Comparison of ENCODE assay signal across 3 fruit fly cellular contexts in genomic region chrX:13679565-13679964, dm6.
TF ChIP-seq lines count a peak whose summit lies in the region.

No protein-coding gene starts in this region.

TF ChIP-seq in whole organism, embryonic, 481 proteins besides CTCF, POLR2A, EP300 and RAD21 (continued from another document and continues in another):
- TF ChIP-seq lov (optimal IDR thresholded peaks at IDR 0.05; lab: Kevin White, UChicago) (no peak), lov (GFP tag; IDR thresholded peaks at IDR 0.05; lab: Robert Waterston, UW) (no peak), HLH3B (GFP tag; IDR thresholded peaks at IDR 0.05; lab: Robert Waterston, UW) (0 out of 2 replicates have a peak, but pooled peaks have one; percentile 20), Max (GFP tag; optimal IDR thresholded peaks at IDR 0.05; lab: Kevin White, UChicago) (no peak), NK7.1 (GFP tag; optimal IDR thresholded peaks at IDR 0.05; lab: Kevin White, UChicago) (no peak), CG43689 (GFP tag; IDR thresholded peaks at IDR 0.05; lab: Robert Waterston, UW) (no peak), CG4360 (GFP tag; IDR thresholded peaks at IDR 0.05; lab: Robert Waterston, UW) (no peak), cad (GFP tag; optimal IDR thresholded peaks at IDR 0.05; lab: Kevin White, UChicago) (no peak), CG18599 (GFP tag; optimal IDR thresholded peaks at IDR 0.05; lab: Kevin White, UChicago) (peak; percentile 10), B-H1 (GFP tag; IDR thresholded peaks at IDR 0.05; lab: Robert Waterston, UW) (no peak), CG15269 (tag; optimal IDR thresholded peaks at IDR 0.05; lab: Kevin White, UChicago) (peak; percentile 41), Usf (GFP tag; optimal IDR thresholded peaks at IDR 0.05; lab: Kevin White, UChicago) (no peak), CG4282 (GFP tag; optimal IDR thresholded peaks at IDR 0.05; lab: Kevin White, UChicago) (no peak), lola (GFP tag; optimal IDR thresholded peaks at IDR 0.05; lab: Kevin White, UChicago) (peak in 1 of 3 experiments; percentile 44), z (GFP tag; IDR thresholded peaks at IDR 0.05; lab: Robert Waterston, UW) (no peak), CG6765 (GFP tag; optimal IDR thresholded peaks at IDR 0.05; lab: Kevin White, UChicago) (no peak), sima (GFP tag; optimal IDR thresholded peaks at IDR 0.05; lab: Kevin White, UChicago) (no peak), hth (optimal IDR thresholded peaks at IDR 0.05; lab: Kevin White, UChicago) (no peak), ATbp (GFP tag; optimal IDR thresholded peaks at IDR 0.05; lab: Kevin White, UChicago) (peak; percentile 15), danr (GFP tag; IDR thresholded peaks at IDR 0.05; lab: Robert Waterston, UW) (no peak), tup (GFP tag; optimal IDR thresholded peaks at IDR 0.05; lab: Kevin White, UChicago) (no peak), fd96Cb (tag; optimal IDR thresholded peaks at IDR 0.05; lab: Kevin White, UChicago) (peak; percentile 15), Lpt (GFP tag; optimal IDR thresholded peaks at IDR 0.05; lab: Kevin White, UChicago) (no peak), Taf1 (GFP tag; IDR thresholded peaks at IDR 0.05; lab: Robert Waterston, UW) (no peak), wdn (GFP tag; IDR thresholded peaks at IDR 0.05; lab: Robert Waterston, UW) (no peak), ems (GFP tag; optimal IDR thresholded peaks at IDR 0.05; lab: Kevin White, UChicago) (no peak), jigr1 (GFP tag; IDR thresholded peaks at IDR 0.05; lab: Robert Waterston, UW) (no peak), CG1792 (GFP tag; optimal IDR thresholded peaks at IDR 0.05; lab: Kevin White, UChicago) (no peak), CG4730 (GFP tag; IDR thresholded peaks at IDR 0.05; lab: Robert Waterston, UW) (no peak), Dref (GFP tag; IDR thresholded peaks at IDR 0.05; lab: Robert Waterston, UW) (no peak), chif (GFP tag; optimal IDR thresholded peaks at IDR 0.05; lab: Kevin White, UChicago) (no peak), stwl (tag; optimal IDR thresholded peaks at IDR 0.05; lab: Kevin White, UChicago) (no peak), CG18764 (GFP tag; optimal IDR thresholded peaks at IDR 0.05; lab: Kevin White, UChicago) (no peak), CG9215 (GFP tag; IDR thresholded peaks at IDR 0.05; lab: Robert Waterston, UW) (no peak), cg (GFP tag; optimal IDR thresholded peaks at IDR 0.05; lab: Kevin White, UChicago) (no peak), CG31224 (GFP tag; IDR thresholded peaks at IDR 0.05; lab: Robert Waterston, UW) (no peak), peb (GFP tag; IDR thresholded peaks at IDR 0.05; lab: Robert Waterston, UW) (no peak), psq (GFP tag; optimal IDR thresholded peaks at IDR 0.05; lab: Kevin White, UChicago) (no peak), Asciz (GFP tag; optimal IDR thresholded peaks at IDR 0.05; lab: Kevin White, UChicago) (no peak), tin (GFP tag; optimal IDR thresholded peaks at IDR 0.05; lab: Kevin White, UChicago) (no peak), rib (GFP tag; IDR thresholded peaks at IDR 0.05; lab: Robert Waterston, UW) (no peak), twi (tag; optimal IDR thresholded peaks at IDR 0.05; lab: Kevin White, UChicago) (no peak), pb (GFP tag; optimal IDR thresholded peaks at IDR 0.05; lab: Kevin White, UChicago) (no peak), lilli (GFP tag; optimal IDR thresholded peaks at IDR 0.05; lab: Kevin White, UChicago) (no peak), CG7556 (GFP tag; optimal IDR thresholded peaks at IDR 0.05; lab: Kevin White, UChicago) (peak; percentile 35), CG32767 (GFP tag; IDR thresholded peaks at IDR 0.05; lab: Robert Waterston, UW) (0 out of 2 replicates have a peak, but pooled peaks have one; percentile 10), Med (GFP tag; lab: Kevin White, UChicago) (no peak)

TF ChIP-seq in whole organism, prepupa, 60 proteins besides CTCF, POLR2A, EP300 and RAD21 (continued from another document):
- 0 out of 2 replicates have a peak, but pooled peaks have one; percentile 24 for TF ChIP-seq Gug (GFP tag; IDR thresholded peaks at IDR 0.05; lab: Robert Waterston, UW)
- TF ChIP-seq CG8119 (GFP tag; IDR thresholded peaks at IDR 0.05; lab: Robert Waterston, UW) = peak; percentile 60
- TF ChIP-seq pdm3 (GFP tag; optimal IDR thresholded peaks at IDR 0.05; lab: Kevin White, UChicago) = peak; percentile 71
- peak; percentile 64 for TF ChIP-seq OdsH (GFP tag; optimal IDR thresholded peaks at IDR 0.05; lab: Kevin White, UChicago)
- peak; percentile 66 for TF ChIP-seq CG6792 (GFP tag; optimal IDR thresholded peaks at IDR 0.05; lab: Kevin White, UChicago)
- TF ChIP-seq CG6276 (GFP tag; optimal IDR thresholded peaks at IDR 0.05; lab: Kevin White, UChicago) = peak; percentile 47
- peak; percentile 76 for TF ChIP-seq Met (GFP tag; optimal IDR thresholded peaks at IDR 0.05; lab: Kevin White, UChicago)
- TF ChIP-seq fd59A (GFP tag; optimal IDR thresholded peaks at IDR 0.05; lab: Kevin White, UChicago) = peak; percentile 38
- peak; percentile 12 for TF ChIP-seq dsx (GFP tag; optimal IDR thresholded peaks at IDR 0.05; lab: Kevin White, UChicago; ENCODE audit: poor library complexity, severe bottlenecking)
- peak; percentile 76 for TF ChIP-seq CG8632 (GFP tag; optimal IDR thresholded peaks at IDR 0.05; lab: Kevin White, UChicago)
- TF ChIP-seq Lpt (GFP tag; optimal IDR thresholded peaks at IDR 0.05; lab: Kevin White, UChicago) = peak; percentile 32
- peak in 1 of 2 experiments; percentile 59 for TF ChIP-seq salr (GFP tag; optimal IDR thresholded peaks at IDR 0.05; lab: Kevin White, UChicago)
- peak; percentile 71 for TF ChIP-seq CG15336 (GFP tag; IDR thresholded peaks at IDR 0.05; lab: Robert Waterston, UW)
- no peak for TF ChIP-seq Blimp-1 (GFP tag; optimal IDR thresholded peaks at IDR 0.05; lab: Kevin White, UChicago)
- peak; percentile 85 for TF ChIP-seq svp (GFP tag; lab: Kevin White, UChicago)
- peak; percentile 85 for TF ChIP-seq Eip78C (GFP tag; lab: Kevin White, UChicago)
- TF ChIP-seq fkh (GFP tag; optimal IDR thresholded peaks at IDR 0.05; lab: Kevin White, UChicago) = peak; percentile 14
- 0 out of 2 replicates have a peak, but pooled peaks have one; percentile 14 for TF ChIP-seq CG11294 (GFP tag; IDR thresholded peaks at IDR 0.05; lab: Robert Waterston, UW)
- peak; percentile 75 for TF ChIP-seq Eip75B (GFP tag; optimal IDR thresholded peaks at IDR 0.05; lab: Kevin White, UChicago)
- TF ChIP-seq eg (GFP tag; IDR thresholded peaks at IDR 0.05; lab: Robert Waterston, UW) = peak; percentile 44; the same call in 2 of the 3 replicates
- peak; percentile 48 for TF ChIP-seq Ets21C (GFP tag; optimal IDR thresholded peaks at IDR 0.05; lab: Kevin White, UChicago)
- TF ChIP-seq Sox14 (GFP tag; optimal IDR thresholded peaks at IDR 0.05; lab: Kevin White, UChicago) = peak; percentile 59
- TF ChIP-seq topi (GFP tag; optimal IDR thresholded peaks at IDR 0.05; lab: Kevin White, UChicago) = peak; percentile 68
- TF ChIP-seq lz (GFP tag; optimal IDR thresholded peaks at IDR 0.05; lab: Kevin White, UChicago) = peak; percentile 61
- peak; percentile 48 for TF ChIP-seq cyc (GFP tag; optimal IDR thresholded peaks at IDR 0.05; lab: Kevin White, UChicago)
- TF ChIP-seq CG3032 (tag; optimal IDR thresholded peaks at IDR 0.05; lab: Kevin White, UChicago) = peak; percentile 19
- TF ChIP-seq CG16779 (tag; optimal IDR thresholded peaks at IDR 0.05; lab: Kevin White, UChicago) = no peak
- no peak for TF ChIP-seq dac (GFP tag; optimal IDR thresholded peaks at IDR 0.05; lab: Kevin White, UChicago)
- TF ChIP-seq CG32006 (GFP tag; optimal IDR thresholded peaks at IDR 0.05; lab: Kevin White, UChicago) = peak; percentile 64
- peak; percentile 50 for TF ChIP-seq CG10669 (GFP tag; optimal IDR thresholded peaks at IDR 0.05; lab: Kevin White, UChicago)
- peak; percentile 69 for TF ChIP-seq Smox (GFP tag; optimal IDR thresholded peaks at IDR 0.05; lab: Kevin White, UChicago)
- no peak for TF ChIP-seq Hr38 (GFP tag; optimal IDR thresholded peaks at IDR 0.05; lab: Kevin White, UChicago)
- peak; percentile 65 for TF ChIP-seq CG10631 (GFP tag; optimal IDR thresholded peaks at IDR 0.05; lab: Kevin White, UChicago)
- no peak for TF ChIP-seq Eip93F (GFP tag; optimal IDR thresholded peaks at IDR 0.05; lab: Kevin White, UChicago)
- TF ChIP-seq CG6163 (GFP tag; IDR thresholded peaks at IDR 0.05; lab: Robert Waterston, UW) = peak; percentile 62; the same call in 2 of the 3 replicates
- peak; percentile 26 for TF ChIP-seq CG8319 (GFP tag; optimal IDR thresholded peaks at IDR 0.05; lab: Kevin White, UChicago)
- no peak for TF ChIP-seq fd85E (GFP tag; optimal IDR thresholded peaks at IDR 0.05; lab: Kevin White, UChicago)
- TF ChIP-seq CG31627 (GFP tag; optimal IDR thresholded peaks at IDR 0.05; lab: Kevin White, UChicago) = peak; percentile 65
- TF ChIP-seq spab (GFP tag; optimal IDR thresholded peaks at IDR 0.05; lab: Kevin White, UChicago) = peak; percentile 27
- peak; percentile 79 for TF ChIP-seq esn (GFP tag; optimal IDR thresholded peaks at IDR 0.05; lab: Kevin White, UChicago)

TF ChIP-seq in whole organism, wandering third instar larva, 38 proteins besides CTCF, POLR2A, EP300 and RAD21 (continued from another document):
- no peak for TF ChIP-seq pan (optimal IDR thresholded peaks at IDR 0.05; lab: Kevin White, UChicago)
- no peak for TF ChIP-seq Rel (GFP tag; optimal IDR thresholded peaks at IDR 0.05; lab: Kevin White, UChicago)
- no peak for TF ChIP-seq Rel (tag; optimal IDR thresholded peaks at IDR 0.05; lab: Kevin White, UChicago)
- no peak for TF ChIP-seq tai (GFP tag; optimal IDR thresholded peaks at IDR 0.05; lab: Kevin White, UChicago)
- TF ChIP-seq h (GFP tag; optimal IDR thresholded peaks at IDR 0.05; lab: Kevin White, UChicago) = peak; percentile 78
- peak; percentile 11 for TF ChIP-seq CG9705 (GFP tag; optimal IDR thresholded peaks at IDR 0.05; lab: Kevin White, UChicago)
- TF ChIP-seq OdsH (GFP tag; optimal IDR thresholded peaks at IDR 0.05; lab: Kevin White, UChicago) = peak; percentile 68
- peak in 1 of 2 experiments; percentile 75 for TF ChIP-seq foxo (GFP tag; optimal IDR thresholded peaks at IDR 0.05; lab: Kevin White, UChicago)
- peak; percentile 48 for TF ChIP-seq ey (GFP tag; optimal IDR thresholded peaks at IDR 0.05; lab: Kevin White, UChicago)
- peak; percentile 19 for TF ChIP-seq brk (GFP tag; optimal IDR thresholded peaks at IDR 0.05; lab: Kevin White, UChicago)
- no peak for TF ChIP-seq Hr83 (GFP tag; optimal IDR thresholded peaks at IDR 0.05; lab: Kevin White, UChicago; ENCODE audit: poor library complexity, severe bottlenecking)
- no peak for TF ChIP-seq Vsx2 (GFP tag; optimal IDR thresholded peaks at IDR 0.05; lab: Kevin White, UChicago; ENCODE audit: partially characterized antibody)
- TF ChIP-seq Dfd (GFP tag; optimal IDR thresholded peaks at IDR 0.05; lab: Kevin White, UChicago) = no peak
TF ChIP-seq in whole organism, wandering third instar larva: peak in this region for 16.
